Worm (Caenorhabditis elegans) whole organism, mixed stage, embryonic: Measurements from ENCODE around the gene Y48B6A.10.

Experiments used
- M03D4.4 ChIP-seq: sonication (generic microtip); optimal IDR thresholded peaks from 2 replicates; lab custom pipeline; 2017; ENCODE audit warnings: mild to moderate bottlenecking, missing genetic modification characterization, missing compliant biosample characterization
- lsy-2 ChIP-seq: fragments of 150-350 bp; optimal IDR thresholded peaks from 2 replicates; lab custom pipeline; 2014; ENCODE audit warnings: missing biosample characterization, missing genetic modification characterization
- nhr-2 ChIP-seq: fragments of 150-350 bp; optimal IDR thresholded peaks from 2 replicates; lab custom pipeline; 2014; ENCODE audit warnings: missing biosample characterization, missing genetic modification characterization

DNA sequence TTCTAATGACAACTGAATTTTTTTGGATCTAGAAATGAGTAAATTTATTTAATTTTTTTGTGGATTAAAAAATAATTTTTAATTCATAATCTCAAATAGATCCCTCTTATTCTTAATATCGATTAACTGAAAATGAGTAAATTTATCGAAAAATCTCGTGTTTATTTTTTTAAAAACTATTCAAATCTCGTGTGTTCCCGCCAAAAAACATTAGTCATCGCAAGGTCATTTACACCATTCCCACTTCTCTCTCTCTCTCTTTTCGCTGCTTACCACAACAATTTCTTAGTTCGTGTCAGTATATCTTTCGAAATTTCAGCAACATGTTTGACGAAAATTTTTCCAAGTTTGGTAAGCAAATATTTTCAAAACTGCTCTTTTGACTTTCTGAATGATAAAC is 26.8 kb upstream of the Y48B6A.10 start:
- TF ChIP-seq lsy-2 (tag; lab: Kevin White, UChicago) (no peak), M03D4.4 (tag; lab: Kevin White, UChicago) (no peak), nhr-2 (tag; lab: Kevin White, UChicago) (no peak)
